Worm (Caenorhabditis elegans) whole organism, L1 larva: Measurements from ENCODE around the gene srh-44.
"Not testable (repeated sequence)": the region's sequence is repeated elsewhere in the genome, so short reads cannot be mapped to it uniquely, and the experiment has no call there.

Source experiments
- C34B4.2 ChIP-seq: sonication (generic microtip); optimal IDR thresholded peaks from 2 replicates; lab custom pipeline; 2017; ENCODE audit warnings: mild to moderate bottlenecking, missing genetic modification characterization, missing compliant biosample characterization
- Y116A8C.19 ChIP-seq: sonication (generic microtip); optimal IDR thresholded peaks from 2 replicates; lab custom pipeline; 2016; ENCODE audit warnings: missing compliant biosample characterization, missing genetic modification characterization, borderline replicate concordance
- alr-1 ChIP-seq: fragments of 200-800 bp; sonication (Bioruptor generic); optimal IDR thresholded peaks from 2 replicates; lab custom pipeline; 2018; ENCODE audit warnings: borderline replicate concordance, mild to moderate bottlenecking, missing genetic modification characterization, missing compliant biosample characterization
- aly-2 ChIP-seq: fragments of 150-350 bp; optimal IDR thresholded peaks from 2 replicates; lab custom pipeline; 2014; ENCODE audit warnings: missing biosample characterization, missing genetic modification characterization
- blmp-1 ChIP-seq: fragments of 150-350 bp; optimal IDR thresholded peaks from 2 replicates; lab custom pipeline; 2014; ENCODE audit warnings: missing biosample characterization, missing genetic modification characterization
- ceh-88 ChIP-seq: fragments of 200-800 bp; sonication (Bioruptor generic); IDR thresholded peaks from 2 replicates; pipeline ENCODE4 v1.3.6; 2022; ENCODE audit warnings: missing genetic modification characterization, missing compliant biosample characterization
- ceh-90 ChIP-seq: sonication (generic microtip); optimal IDR thresholded peaks from 2 replicates; lab custom pipeline; 2016; ENCODE audit warnings: missing genetic modification characterization, missing compliant biosample characterization
- efl-3 ChIP-seq: fragments of 200-800 bp; sonication (Bioruptor generic); optimal IDR thresholded peaks from 2 replicates; lab custom pipeline; 2018; ENCODE audit warnings: mild to moderate bottlenecking, missing genetic modification characterization, missing compliant biosample characterization
- fkh-4 ChIP-seq: sonication (generic microtip); optimal IDR thresholded peaks from 2 replicates; lab custom pipeline; 2016; ENCODE audit warnings: missing compliant biosample characterization, missing genetic modification characterization, borderline replicate concordance
- hpl-2 ChIP-seq: fragments of 150-350 bp; optimal IDR thresholded peaks from 2 replicates; lab custom pipeline; 2014; ENCODE audit warnings: missing biosample characterization, missing genetic modification reagents, missing genetic modification characterization
- lin-13 ChIP-seq: fragments of 150-350 bp; optimal IDR thresholded peaks from 2 replicates; lab custom pipeline; 2014; ENCODE audit warnings: missing biosample characterization, missing genetic modification reagents, missing genetic modification characterization
- lin-14 ChIP-seq: fragments of 200-800 bp; sonication (Bioruptor generic); optimal IDR thresholded peaks from 2 replicates; lab custom pipeline; 2018; ENCODE audit warnings: mild to moderate bottlenecking, missing genetic modification characterization, moderate library complexity, missing compliant biosample characterization
- mab-9 ChIP-seq: fragments of 200-800 bp; sonication (Bioruptor generic); IDR thresholded peaks from 2 replicates; pipeline ENCODE4 v1.3.6; 2022; ENCODE audit warnings: missing genetic modification reagents, missing genetic modification characterization, missing compliant biosample characterization
- mdl-1 ChIP-seq, 2 experiments: fragments of 150-350 bp; optimal IDR thresholded peaks; 2 replicates each; lab custom pipeline; 2014 to 2017; ENCODE audit warnings: missing biosample characterization in 2 of 2, missing genetic modification characterization in 2 of 2, inconsistent platforms in 1 of 2
- nhr-19 ChIP-seq: fragments of 200-800 bp; sonication (Bioruptor generic); conservative IDR thresholded peaks from 2 replicates; pipeline ENCODE4 v1.3.6; 2022; ENCODE audit warnings: missing genetic modification characterization, missing compliant biosample characterization
- nhr-47 ChIP-seq: sonication (generic microtip); optimal IDR thresholded peaks from 2 replicates; lab custom pipeline; 2016; ENCODE audit warnings: mild to moderate bottlenecking, missing genetic modification characterization, moderate library complexity, missing compliant biosample characterization
- nhr-76 ChIP-seq: sonication (generic microtip); optimal IDR thresholded peaks from 2 replicates; lab custom pipeline; 2017; ENCODE audit warnings: missing biosample characterization, missing genetic modification characterization
- nhr-77 ChIP-seq: fragments of 150-350 bp; optimal IDR thresholded peaks from 2 replicates; lab custom pipeline; 2014; ENCODE audit warnings: missing biosample characterization, missing genetic modification characterization
- nhr-85 ChIP-seq: sonication (generic microtip); peaks from one replicate; lab custom pipeline; 2016; ENCODE audit warnings: missing genetic modification characterization, inconsistent platforms, missing compliant biosample characterization
- nhr-90 ChIP-seq: sonication (generic microtip); optimal IDR thresholded peaks from 2 replicates; lab custom pipeline; 2016; ENCODE audit warnings: mild to moderate bottlenecking, missing genetic modification characterization, missing compliant biosample characterization; ENCODE audit not compliant: poor library complexity
- pag-3 ChIP-seq: sonication (generic microtip); optimal IDR thresholded peaks from 2 replicates; lab custom pipeline; 2017; ENCODE audit warnings: missing genetic modification characterization, mild to moderate bottlenecking, missing compliant biosample characterization, antibody characterized with exemption, borderline replicate concordance; ENCODE audit not compliant: insufficient read depth
- rnt-1 ChIP-seq: sonication (generic microtip); optimal IDR thresholded peaks from 2 replicates; lab custom pipeline; 2016; ENCODE audit warnings: mild to moderate bottlenecking, missing genetic modification characterization, moderate library complexity, missing compliant biosample characterization
- skn-1 ChIP-seq: fragments of 150-350 bp; optimal IDR thresholded peaks from 2 replicates; lab custom pipeline; 2014; ENCODE audit warnings: missing biosample characterization, missing genetic modification characterization
- snpc-4 ChIP-seq: fragments of 150-350 bp; optimal IDR thresholded peaks from 2 replicates; lab custom pipeline; 2014; ENCODE audit warnings: missing biosample characterization, missing genetic modification characterization
- sup-37 ChIP-seq: fragments of 200-800 bp; sonication (Bioruptor generic); optimal IDR thresholded peaks from 2 replicates; lab custom pipeline; 2018; ENCODE audit warnings: mild to moderate bottlenecking, missing genetic modification characterization, missing compliant biosample characterization
- swsn-7 ChIP-seq: sonication (generic microtip); optimal IDR thresholded peaks from 2 replicates; lab custom pipeline; 2016; ENCODE audit warnings: missing genetic modification characterization, missing compliant biosample characterization
- tbx-2 ChIP-seq: sonication (generic microtip); optimal IDR thresholded peaks from 2 replicates; lab custom pipeline; 2016; ENCODE audit warnings: missing genetic modification characterization, missing compliant biosample characterization
- unc-130 ChIP-seq: fragments of 150-350 bp; optimal IDR thresholded peaks from 2 replicates; lab custom pipeline; 2017; ENCODE audit warnings: missing biosample characterization, missing genetic modification characterization, inconsistent platforms
- xbp-1 ChIP-seq: sonication (generic microtip); optimal IDR thresholded peaks from 2 replicates; lab custom pipeline; 2016; ENCODE audit warnings: missing genetic modification characterization, missing compliant biosample characterization
- zag-1 ChIP-seq: fragments of 150-350 bp; optimal IDR thresholded peaks from 2 replicates; lab custom pipeline; 2014; ENCODE audit warnings: missing biosample characterization, missing genetic modification characterization
- zip-4 ChIP-seq: fragments of 200-800 bp; sonication (Bioruptor generic); optimal IDR thresholded peaks from 2 replicates; lab custom pipeline; 2018; ENCODE audit warnings: mild to moderate bottlenecking, missing genetic modification characterization, moderate library complexity, missing compliant biosample characterization
- ztf-11 ChIP-seq, 2 experiments: sonication (generic microtip); optimal IDR thresholded peaks; 2 replicates each; lab custom pipeline; 2016 to 2017; ENCODE audit warnings: missing genetic modification characterization in 2 of 2, missing biosample characterization in 1 of 2, missing compliant biosample characterization in 1 of 2

srh-44 gene

DNA sequence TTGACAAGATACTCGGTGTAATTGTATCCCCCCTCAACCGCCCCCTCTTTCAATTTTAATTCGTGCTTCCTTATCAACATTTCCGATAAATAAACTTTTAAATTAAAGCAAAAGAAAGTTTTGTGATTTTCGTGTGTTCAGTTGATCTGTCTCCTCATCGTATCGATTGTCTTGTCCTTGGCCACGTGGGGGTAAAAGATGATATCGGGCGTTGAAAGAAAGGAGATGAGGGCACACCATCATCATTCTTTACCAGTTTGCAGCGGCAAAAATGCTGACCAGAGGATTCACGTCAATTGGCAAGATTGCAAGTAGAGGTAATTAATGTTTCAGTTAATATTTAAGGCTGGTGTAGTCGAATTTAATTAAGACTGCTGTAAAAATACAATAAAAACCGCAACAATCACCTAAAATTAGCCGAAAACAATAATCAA, 32.4 kb downstream of the srh-44 start, which contains the start of gene F54D5.7 (continued):
- TF ChIP-seq lin-14 (GFP tag; lab: Kevin White, UChicago): peak; percentile 61
- peak; percentile 70 for TF ChIP-seq nhr-90 (tag; lab: Kevin White, UChicago)
- TF ChIP-seq snpc-4 (tag; lab: Kevin White, UChicago): peak; percentile 19

- not testable (repeated sequence) for TF ChIP-seq fkh-4; zip-4; hpl-2 (GFP tag; lab: Kevin White, UChicago)
These were observed 37.1 kb downstream of the srh-44 start, which contains the start of gene dhgd-1 for ce11 chrII:11551981-11552380. Gene dhgd-1 (minus strand): TSS chrII:11552081.

DNA sequence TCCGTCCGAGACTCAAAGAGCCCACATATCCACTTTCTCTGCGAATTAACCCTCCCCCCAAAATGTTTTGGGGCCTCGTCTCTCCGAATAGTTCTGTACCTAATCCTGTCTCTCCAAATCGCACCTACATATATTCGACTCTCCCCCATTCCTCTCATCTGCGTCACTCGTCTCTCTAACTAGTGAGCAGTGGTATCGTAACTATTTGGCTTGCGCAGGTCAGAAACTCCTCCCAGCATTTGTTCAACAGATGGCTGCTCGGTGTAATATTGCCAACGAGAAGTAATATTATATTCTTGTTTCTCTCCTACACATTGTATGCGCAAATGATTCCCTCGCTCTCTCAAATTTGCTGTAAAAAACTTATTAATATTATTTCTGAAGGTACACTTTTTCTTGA, 40.8 kb downstream of the srh-44 start, which contains the start of gene F54D5.24:
F54D5.24 (plus strand) TSS at position 316 of the 400 bp plus-strand sequence.
- TF ChIP-seq C34B4.2: no peak
- no peak for TF ChIP-seq efl-3 (GFP tag; lab: Kevin White, UChicago)
- no peak for TF ChIP-seq alr-1 (tag; lab: Kevin White, UChicago)
- no peak for TF ChIP-seq nhr-77
- no peak for TF ChIP-seq unc-130 (tag; lab: Kevin White, UChicago)
- TF ChIP-seq zag-1 (tag; lab: Kevin White, UChicago): no peak
- no peak for TF ChIP-seq skn-1 (tag; lab: Kevin White, UChicago)
- TF ChIP-seq ztf-11 (tag; optimal IDR thresholded peaks at IDR 0.05; lab: Kevin White, UChicago): no peak
- no peak for TF ChIP-seq nhr-90 (tag; lab: Kevin White, UChicago)
- no peak for TF ChIP-seq swsn-7
- TF ChIP-seq nhr-19 (GFP tag; lab: Robert Waterston, UW): no peak
- no peak for TF ChIP-seq nhr-76 (tag; lab: Kevin White, UChicago)
- no peak for TF ChIP-seq lin-13
- TF ChIP-seq nhr-85 (tag; lab: Kevin White, UChicago): no peak
- no peak for TF ChIP-seq pag-3 (tag; lab: Kevin White, UChicago)

- TF ChIP-seq ceh-90 (tag; lab: Kevin White, UChicago) (no peak), skn-1 (tag; lab: Kevin White, UChicago) (no peak), mab-9 (no peak), Y116A8C.19 (tag; lab: Kevin White, UChicago) (no peak), nhr-47 (no peak), rnt-1 (no peak), sup-37 (GFP tag; lab: Kevin White, UChicago) (no peak), fkh-4 (no peak), xbp-1 (tag; lab: Kevin White, UChicago) (no peak), aly-2 (tag; lab: Kevin White, UChicago) (no peak)
These were observed 41.5 kb downstream of the srh-44 start, which contains the start of gene F54D5.17 for ce11 chrII:11556338-11556737. Gene F54D5.17 (plus strand): TSS chrII:11556638.

ce11 chrII:11564127-11564526, 49.3 kb downstream of the srh-44 start, which contains the start of gene F54D5.15:
Gene F54D5.15 (minus strand): TSS chrII:11564227.
- no peak for TF ChIP-seq nhr-90 (tag; lab: Kevin White, UChicago)
- TF ChIP-seq blmp-1: no peak
- no peak for TF ChIP-seq tbx-2 (tag; lab: Kevin White, UChicago)
- no peak for TF ChIP-seq mdl-1 (tag; optimal IDR thresholded peaks at IDR 0.05; lab: Kevin White, UChicago)
- TF ChIP-seq ceh-88 (GFP tag; lab: Robert Waterston, UW): no peak
